Fruit fly (Drosophila melanogaster) whole organism, wandering third instar larva: ENCODE measurements around the gene EMC2B.

Source experiments
- dl ChIP-seq, 2 experiments: fragments of 175-275, 200-275 bp in 1 of 2; fragments of 200-275 bp in 1 of 2; sonication (Bioruptor generic); optimal IDR thresholded peaks; lab custom pipeline; 2018; ENCODE audit warnings: mild to moderate bottlenecking in 2 of 2, missing biosample characterization in 2 of 2, missing genetic modification characterization in 2 of 2, moderate library complexity in 2 of 2; ENCODE audit not compliant: partially characterized antibody in 2 of 2, insufficient read depth in 1 of 2
- psq ChIP-seq: fragments of 200-800 bp; sonication (Bioruptor generic); optimal IDR thresholded peaks from 3 replicates; lab custom pipeline; 2017; ENCODE audit warnings: missing biosample characterization, mild to moderate bottlenecking, missing genetic modification characterization, moderate library complexity

- TF ChIP-seq psq (GFP tag; lab: Kevin White, UChicago) (peak; percentile 71), dl (GFP tag; optimal IDR thresholded peaks at IDR 0.05; lab: Kevin White, UChicago; ENCODE audit: insufficient read depth in 1 of 2, partially characterized antibody in 2 of 2) (no peak)
These were observed 33.7 kb downstream of the EMC2B start for dm6 chr3R:16957759-16958536.
